Worm (Caenorhabditis elegans): ENCODE data around the gene slc-36.5.
A peak's percentile ranks its signal among the peaks of the same experiment; 100 is the strongest.

slc-36.5 gene

DNA sequence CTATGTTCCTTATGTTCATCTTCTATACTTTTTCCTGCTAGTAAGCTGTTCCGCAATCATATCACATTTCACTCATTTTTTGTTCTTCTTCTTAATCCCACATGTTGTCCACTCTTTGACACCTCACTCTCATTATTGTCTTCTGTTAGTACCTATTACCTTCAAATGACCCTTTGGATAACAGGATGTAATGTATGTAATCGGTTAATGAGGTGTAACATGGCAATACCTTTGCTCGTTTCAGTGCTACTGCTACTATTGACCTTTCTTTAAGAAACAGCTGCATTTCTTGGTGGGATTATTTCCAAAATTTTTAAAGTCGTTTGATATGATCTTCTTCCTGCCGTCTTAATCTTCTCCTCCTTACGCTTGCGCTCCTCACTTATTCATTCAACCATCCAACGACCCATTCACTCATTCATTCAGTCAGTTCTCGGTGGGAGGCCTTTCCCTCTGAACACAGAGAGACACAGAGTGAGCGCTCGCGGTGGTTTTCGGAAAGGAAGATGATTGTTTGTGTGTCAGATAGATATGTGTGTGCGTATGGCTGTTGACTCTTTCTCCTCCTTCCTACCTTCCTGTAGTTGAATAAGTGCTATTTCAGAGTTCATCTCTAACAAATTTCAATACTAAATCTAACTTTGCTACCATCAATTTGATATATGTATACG is 45.2 kb downstream of the slc-36.5 start:
- no peak for TF ChIP-seq ztf-11 (tag; optimal IDR thresholded peaks at IDR 0.05)
- TF ChIP-seq pha-4 (GFP tag; IDR thresholded peaks at IDR 0.05) = no peak
- peak; percentile 10 for TF ChIP-seq pha-4 (tag; optimal IDR thresholded peaks at IDR 0.05)
- no peak for TF ChIP-seq Y75B8A.6 (GFP tag; IDR thresholded peaks at IDR 0.05)
- TF ChIP-seq ceh-82 (tag; optimal IDR thresholded peaks at IDR 0.05) = no peak
- TF ChIP-seq ces-1 (GFP tag; optimal IDR thresholded peaks at IDR 0.05) = no peak
- TF ChIP-seq aha-1 (tag) = peak; percentile 93
- TF ChIP-seq hmg-1.1 (GFP tag; IDR thresholded peaks at IDR 0.05) = no peak
- no peak for TF ChIP-seq nhr-111 (GFP tag; optimal IDR thresholded peaks at IDR 0.05)
- no peak for TF ChIP-seq tag-97 (GFP tag; IDR thresholded peaks at IDR 0.05)
- TF ChIP-seq D1046.2 (GFP tag; IDR thresholded peaks at IDR 0.05) = no peak
- TF ChIP-seq F44E2.7 (GFP tag; IDR thresholded peaks at IDR 0.05) = no peak
- no peak for TF ChIP-seq attf-4 (tag; optimal IDR thresholded peaks at IDR 0.05)
- no peak for TF ChIP-seq fkh-10 (GFP tag; optimal IDR thresholded peaks at IDR 0.05)
- no peak for TF ChIP-seq madf-5 (GFP tag; IDR thresholded peaks at IDR 0.05)
- TF ChIP-seq nhr-102 (tag; optimal IDR thresholded peaks at IDR 0.05) = no peak
- no peak for TF ChIP-seq madf-9 (GFP tag; conservative IDR thresholded peaks at IDR 0.05)
- peak in 1 of 2 experiments; percentile 16 for TF ChIP-seq unc-62 (GFP tag; optimal IDR thresholded peaks at IDR 0.05 in 1 of 2)
- no peak for TF ChIP-seq unc-62 (tag; optimal IDR thresholded peaks at IDR 0.05)
- TF ChIP-seq nhr-48 (tag; optimal IDR thresholded peaks at IDR 0.05) = no peak
- TF ChIP-seq mdl-1 (tag; optimal IDR thresholded peaks at IDR 0.05) = no peak
- TF ChIP-seq nhr-28 (tag; optimal IDR thresholded peaks at IDR 0.05) = peak; percentile 19
- no peak for TF ChIP-seq sdz-12 (GFP tag; optimal IDR thresholded peaks at IDR 0.05)
- TF ChIP-seq hlh-11 (tag; optimal IDR thresholded peaks at IDR 0.05) = no peak
- TF ChIP-seq mes-2 (tag; optimal IDR thresholded peaks at IDR 0.05; ENCODE audit: poor library complexity, severe bottlenecking) = peak; percentile 9
- TF ChIP-seq daf-16 (GFP tag; optimal IDR thresholded peaks at IDR 0.05) = no peak
- peak; percentile 29 for TF ChIP-seq daf-16 (tag; optimal IDR thresholded peaks at IDR 0.05)
- TF ChIP-seq duxl-1 (tag; optimal IDR thresholded peaks at IDR 0.05; ENCODE audit: poor library complexity) = no peak
- no peak for TF ChIP-seq T26A8.4 (GFP tag; IDR thresholded peaks at IDR 0.05)
- no peak for TF ChIP-seq dmd-9 (GFP tag; IDR thresholded peaks at IDR 0.05)

DNA sequence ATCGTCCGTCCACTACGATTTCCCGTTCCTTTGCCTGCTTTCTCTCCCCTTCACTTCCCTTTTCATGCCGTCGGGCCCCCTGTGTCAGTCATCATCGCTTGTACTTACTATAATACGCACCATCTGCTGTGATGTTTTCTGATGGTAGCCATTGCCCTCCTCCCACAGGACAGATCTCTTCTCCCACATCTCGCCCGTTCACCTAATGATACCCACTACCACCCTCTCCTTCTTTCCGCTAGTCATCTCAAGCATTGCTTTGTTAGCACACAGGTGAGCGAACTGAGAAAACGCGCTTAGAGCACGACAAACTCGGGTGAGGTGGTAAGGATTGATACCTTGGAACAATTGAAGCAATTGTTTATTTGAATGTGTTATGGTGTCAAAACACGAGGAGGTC is 45.9 kb downstream of the slc-36.5 start:
- peak; percentile 20 for TF ChIP-seq mes-2 (tag; optimal IDR thresholded peaks at IDR 0.05; ENCODE audit: poor library complexity, severe bottlenecking)
- TF ChIP-seq attf-4 (tag; optimal IDR thresholded peaks at IDR 0.05) = no peak
- no peak for TF ChIP-seq sdz-12 (GFP tag; optimal IDR thresholded peaks at IDR 0.05)
- peak; percentile 8 for TF ChIP-seq aha-1 (tag)

DNA sequence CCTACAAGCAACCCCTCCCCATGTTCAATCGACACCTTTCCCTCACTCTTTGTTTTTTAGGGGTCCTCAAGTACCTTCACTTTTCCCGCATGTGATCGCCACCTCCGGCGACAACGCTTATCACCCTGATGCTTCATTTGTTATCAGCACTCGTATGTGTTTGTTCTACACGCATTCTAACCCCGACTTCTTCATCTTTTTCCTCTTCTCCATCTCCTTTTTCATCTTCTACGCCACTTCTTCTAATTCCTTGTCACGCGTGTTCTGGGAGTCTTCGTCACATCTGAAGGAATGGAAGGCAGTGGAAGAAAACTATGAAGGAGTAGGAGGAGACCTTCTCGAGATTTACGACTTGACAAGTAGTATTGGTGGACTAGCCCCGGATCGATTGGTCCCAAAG is 46.8 kb downstream of the slc-36.5 start:
- TF ChIP-seq mdl-1 (tag; optimal IDR thresholded peaks at IDR 0.05) = peak in 1 of 2 experiments; percentile 32
- TF ChIP-seq rbr-2 (tag; optimal IDR thresholded peaks at IDR 0.05) = no peak
- TF ChIP-seq hlh-11 (tag; optimal IDR thresholded peaks at IDR 0.05) = peak; percentile 51
- TF ChIP-seq F26F4.8 (GFP tag; conservative IDR thresholded peaks at IDR 0.05) = no peak
- no peak for TF ChIP-seq ceh-62 (tag; optimal IDR thresholded peaks at IDR 0.05)
- TF ChIP-seq unc-62 (GFP tag; optimal IDR thresholded peaks at IDR 0.05 in 1 of 2) = peak in 1 of 2 experiments; percentile 99
- TF ChIP-seq unc-62 (tag; optimal IDR thresholded peaks at IDR 0.05) = no peak
- TF ChIP-seq pqm-1 (tag; optimal IDR thresholded peaks at IDR 0.05) = no peak
- no peak for TF ChIP-seq lir-3 (tag; optimal IDR thresholded peaks at IDR 0.05)
- TF ChIP-seq dpl-1 (GFP tag; optimal IDR thresholded peaks at IDR 0.05) = no peak
- TF ChIP-seq nhr-111 (GFP tag; optimal IDR thresholded peaks at IDR 0.05) = no peak
- peak; percentile 49 for TF ChIP-seq mxl-3 (GFP tag; optimal IDR thresholded peaks at IDR 0.05)
- peak; percentile 22 for TF ChIP-seq dve-1 (tag; optimal IDR thresholded peaks at IDR 0.05; ENCODE audit: insufficient read depth)
- TF ChIP-seq mep-1 (tag; optimal IDR thresholded peaks at IDR 0.05) = peak; percentile 6
- TF ChIP-seq nhr-76 (tag; optimal IDR thresholded peaks at IDR 0.05) = no peak
- no peak for TF ChIP-seq F37D6.2 (tag; optimal IDR thresholded peaks at IDR 0.05)
- no peak for TF ChIP-seq arid-1 (GFP tag; conservative IDR thresholded peaks at IDR 0.05)
- peak; percentile 38 for TF ChIP-seq nhr-28 (tag; optimal IDR thresholded peaks at IDR 0.05)
- TF ChIP-seq aha-1 (tag) = peak; percentile 92
- peak; percentile 83 for TF ChIP-seq hlh-30 (tag; optimal IDR thresholded peaks at IDR 0.05; ENCODE audit: insufficient read depth)
